Worm (Caenorhabditis elegans) whole organism, young adult: ENCODE results near the gene dpy-3.

ENCODE experiments used
- Y79H2A.3 ChIP-seq: fragments of 200-800 bp; sonication (Bioruptor generic); conservative IDR thresholded peaks from 2 replicates; pipeline ENCODE4 v1.3.6; 2022; ENCODE audit warnings: missing genetic modification reagents, missing genetic modification characterization, missing compliant biosample characterization
- madf-6 ChIP-seq: fragments of 200-800 bp; sonication (Bioruptor generic); IDR thresholded peaks from 2 replicates; pipeline ENCODE4 v1.3.6; 2022; ENCODE audit warnings: missing genetic modification reagents, missing genetic modification characterization, missing compliant biosample characterization

- TF ChIP-seq Y79H2A.3 (GFP tag; lab: Robert Waterston, UW) (no peak), madf-6 (GFP tag; lab: Robert Waterston, UW) (no peak)
These were observed 27.3 kb downstream of the dpy-3 start, which contains the start of gene swip-10 for ce11 chrX:2118162-2118561.
